Worm (Caenorhabditis elegans) whole organism, L1 larva: Measurements from ENCODE around the gene oig-3.

Source experiments
- ceh-82 ChIP-seq, 3 experiments: fragments of 150-350 bp in 1 of 3; sonication (generic microtip) in 2 of 3; optimal IDR thresholded peaks; 2 replicates each; lab custom pipeline; 2014 to 2017; ENCODE audit warnings: missing biosample characterization in 3 of 3, missing genetic modification characterization in 3 of 3
- egl-13 ChIP-seq: sonication (generic microtip); optimal IDR thresholded peaks from 2 replicates; lab custom pipeline; 2016; ENCODE audit warnings: missing genotype, missing genetic modification reagents, missing genetic modification characterization, missing compliant biosample characterization
- elt-3 ChIP-seq, 6 experiments: fragments of 150-350 bp in 1 of 6; sonication (generic microtip); optimal IDR thresholded peaks; 2 replicates each; lab custom pipeline; 2017 to 2018; ENCODE audit warnings: missing biosample characterization in 6 of 6, missing genetic modification characterization in 6 of 6, inconsistent platforms in 1 of 6
- fkh-4 ChIP-seq: sonication (generic microtip); optimal IDR thresholded peaks from 2 replicates; lab custom pipeline; 2016; ENCODE audit warnings: missing compliant biosample characterization, missing genetic modification characterization, borderline replicate concordance
- fos-1 ChIP-seq: fragments of 150-350 bp; optimal IDR thresholded peaks from 2 replicates; lab custom pipeline; 2014; ENCODE audit warnings: missing biosample characterization, missing genetic modification characterization
- hlh-17 ChIP-seq: fragments of 200-800 bp; sonication (Bioruptor generic); optimal IDR thresholded peaks from 2 replicates; lab custom pipeline; 2018; ENCODE audit warnings: missing genetic modification characterization, mild to moderate bottlenecking, missing compliant biosample characterization, moderate library complexity, borderline replicate concordance
- nhr-237 ChIP-seq: fragments of 150-350 bp; optimal IDR thresholded peaks from 2 replicates; lab custom pipeline; 2014; ENCODE audit warnings: missing biosample characterization, missing genetic modification characterization
- rnt-1 ChIP-seq: sonication (generic microtip); optimal IDR thresholded peaks from 2 replicates; lab custom pipeline; 2016; ENCODE audit warnings: mild to moderate bottlenecking, missing genetic modification characterization, moderate library complexity, missing compliant biosample characterization
- snpc-4 ChIP-seq: fragments of 150-350 bp; optimal IDR thresholded peaks from 2 replicates; lab custom pipeline; 2014; ENCODE audit warnings: missing biosample characterization, missing genetic modification characterization

DNA sequence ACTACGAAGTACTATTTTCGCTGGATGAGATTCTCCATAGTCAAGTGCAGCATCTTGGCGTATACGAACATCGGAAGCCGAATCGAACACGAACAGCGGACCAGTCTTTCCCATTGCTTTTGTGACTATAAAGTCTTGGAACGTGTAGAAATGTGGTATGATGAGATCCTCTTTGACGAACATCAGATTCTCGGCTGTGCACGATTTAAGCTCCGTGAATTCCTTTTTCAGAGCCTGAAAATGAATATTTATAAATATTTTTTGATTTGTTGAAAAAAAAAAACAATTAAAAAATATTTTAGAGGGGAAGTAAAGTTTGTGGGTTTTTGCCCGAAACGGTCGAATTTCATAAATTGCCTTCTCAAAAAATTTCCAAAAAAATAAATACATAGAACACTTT is 45.5 kb upstream of the oig-3 start:
- TF ChIP-seq egl-13 (tag; lab: Kevin White, UChicago): no peak
- no peak for TF ChIP-seq hlh-17 (GFP tag; lab: Kevin White, UChicago)
- no peak for TF ChIP-seq fos-1 (tag; lab: Kevin White, UChicago)
- TF ChIP-seq elt-3 (tag; optimal IDR thresholded peaks at IDR 0.05; lab: Kevin White, UChicago): no peak
- TF ChIP-seq fkh-4: no peak
- TF ChIP-seq snpc-4: no peak
- no peak for TF ChIP-seq ceh-82 (tag; optimal IDR thresholded peaks at IDR 0.05; lab: Kevin White, UChicago)
- TF ChIP-seq rnt-1 (tag; lab: Kevin White, UChicago): no peak
- no peak for TF ChIP-seq nhr-237 (tag; lab: Kevin White, UChicago)
